Fruit fly (Drosophila melanogaster): ENCODE results near the gene CG6126.

DNA sequence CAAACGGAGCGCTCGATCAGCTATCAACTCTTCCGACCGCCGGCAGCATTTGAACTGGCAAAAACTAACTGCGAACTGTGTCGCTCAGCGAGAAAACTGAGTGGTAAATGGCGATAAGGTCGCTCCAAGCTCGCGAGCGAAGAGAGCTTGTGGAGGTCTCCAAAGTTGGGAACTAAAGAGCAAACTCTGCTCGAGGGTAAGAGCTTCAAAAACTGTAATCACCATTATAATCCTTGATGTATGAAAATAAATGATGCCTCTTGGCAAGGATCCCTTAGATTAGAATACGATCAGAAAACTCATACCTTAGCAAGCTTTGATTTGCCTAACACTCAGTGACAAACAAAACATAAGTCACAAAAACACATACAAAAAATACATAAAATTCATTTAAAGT lies at the start of gene CG6126, which contains the start of gene CG31287:
- TF ChIP-seq usp (GFP tag; optimal IDR thresholded peaks at IDR 0.05) (no peak), psq (optimal IDR thresholded peaks at IDR 0.05) (no peak)

Measured in whole organism.